Fruit fly (Drosophila melanogaster): ENCODE measurements around the gene aop.

The aop gene

dm6 chr2L:2226259-2227121, 47.9 kb upstream of the aop start, which contains the start of the genes CG15387 and sau:
CG15387 (minus strand) TSS chr2L:2226294.
sau (plus strand) TSS chr2L:2226342.
- TF ChIP-seq Hr83 (GFP tag; optimal IDR thresholded peaks at IDR 0.05; ENCODE audit: poor library complexity, severe bottlenecking) (peak; percentile 33), usp (GFP tag; optimal IDR thresholded peaks at IDR 0.05) (no peak), sage (GFP tag; optimal IDR thresholded peaks at IDR 0.05) (peak; percentile 80), Rel (GFP tag; optimal IDR thresholded peaks at IDR 0.05) (no peak), Rel (tag; optimal IDR thresholded peaks at IDR 0.05) (peak; percentile 69), Dfd (GFP tag; optimal IDR thresholded peaks at IDR 0.05) (no peak), CG32264 (GFP tag; optimal IDR thresholded peaks at IDR 0.05) (peak; percentile 86), h (GFP tag; optimal IDR thresholded peaks at IDR 0.05) (peak; percentile 95), fru (GFP tag; optimal IDR thresholded peaks at IDR 0.05) (peak; percentile 92), dsf (GFP tag; optimal IDR thresholded peaks at IDR 0.05; ENCODE audit: borderline replicate concordance) (peak; percentile 91), Mio (GFP tag; optimal IDR thresholded peaks at IDR 0.05) (peak; percentile 62), GATAd (GFP tag; optimal IDR thresholded peaks at IDR 0.05) (peak; percentile 91), Dif (GFP tag; optimal IDR thresholded peaks at IDR 0.05; ENCODE audit: partially characterized antibody) (no peak), OdsH (GFP tag; optimal IDR thresholded peaks at IDR 0.05) (peak; percentile 89), Hnf4 (GFP tag; optimal IDR thresholded peaks at IDR 0.05) (peak; percentile 96), Vsx2 (GFP tag; optimal IDR thresholded peaks at IDR 0.05; ENCODE audit: partially characterized antibody) (no peak), Abd-B (GFP tag; optimal IDR thresholded peaks at IDR 0.05) (no peak), Sp1 (GFP tag; optimal IDR thresholded peaks at IDR 0.05) (peak; percentile 89), Jra (GFP tag; optimal IDR thresholded peaks at IDR 0.05) (peak; percentile 93), jim (GFP tag; optimal IDR thresholded peaks at IDR 0.05) (no peak), lola (GFP tag; optimal IDR thresholded peaks at IDR 0.05) (no peak), pan (optimal IDR thresholded peaks at IDR 0.05) (no peak), rgr (GFP tag; optimal IDR thresholded peaks at IDR 0.05) (peak; percentile 94), woc (GFP tag; optimal IDR thresholded peaks at IDR 0.05) (peak; percentile 87), foxo (GFP tag; optimal IDR thresholded peaks at IDR 0.05) (peak; percentile 79 to 93), dl (GFP tag; optimal IDR thresholded peaks at IDR 0.05; ENCODE audit: insufficient read depth in 1 of 2, partially characterized antibody in 2 of 2) (no peak), ey (GFP tag; optimal IDR thresholded peaks at IDR 0.05) (peak; percentile 90), brk (GFP tag; optimal IDR thresholded peaks at IDR 0.05) (peak; percentile 87), psq (GFP tag; optimal IDR thresholded peaks at IDR 0.05) (peak; percentile 90), tai (GFP tag; optimal IDR thresholded peaks at IDR 0.05) (no peak), CG9705 (GFP tag; optimal IDR thresholded peaks at IDR 0.05) (peak; percentile 91), br (GFP tag; optimal IDR thresholded peaks at IDR 0.05) (peak; percentile 93), N (GFP tag; optimal IDR thresholded peaks at IDR 0.05) (no peak), sv (GFP tag; optimal IDR thresholded peaks at IDR 0.05) (peak; percentile 84), HLH106 (tag; optimal IDR thresholded peaks at IDR 0.05) (peak; percentile 90), Myc (optimal IDR thresholded peaks at IDR 0.05) (peak; percentile 23), dmrt93B (GFP tag; optimal IDR thresholded peaks at IDR 0.05) (peak; percentile 77)

- no peak for TF ChIP-seq CrebA (GFP tag; optimal IDR thresholded peaks at IDR 0.05; ENCODE audit: borderline replicate concordance)
- peak; percentile 25 for TF ChIP-seq Dif (GFP tag; optimal IDR thresholded peaks at IDR 0.05; ENCODE audit: partially characterized antibody)
- peak; percentile 9 for TF ChIP-seq sage (GFP tag; optimal IDR thresholded peaks at IDR 0.05)
These were observed 43.8 kb upstream of the aop start for dm6 chr2L:2222377-2222776.
